Fruit fly (Drosophila melanogaster) whole organism, embryonic: ENCODE measurements around the gene Spt6.

ENCODE experiments used
- Ada2b ChIP-seq: fragments of 200-800 bp; sonication (Bioruptor generic); IDR thresholded peaks from 2 replicates; pipeline ENCODE4 v1.3.6; 2022; ENCODE audit warnings: missing biosample characterization, missing genetic modification characterization
- Adf1 ChIP-seq: fragments of 200-800 bp; sonication (Bioruptor generic); IDR thresholded peaks from 2 replicates; pipeline ENCODE4 v1.3.6; 2022; ENCODE audit warnings: missing biosample characterization, missing genetic modification characterization
- CG11560 ChIP-seq: fragments of 200-800 bp; sonication (Bioruptor generic); IDR thresholded peaks from 3 replicates; pipeline ENCODE4 v1.3.6; 2022; ENCODE audit warnings: missing biosample characterization, missing genetic modification characterization
- CG11723 ChIP-seq: fragments of 200-800 bp; sonication (Bioruptor generic); optimal IDR thresholded peaks from 2 replicates; lab custom pipeline; 2017; ENCODE audit warnings: missing biosample characterization, mild to moderate bottlenecking, missing genetic modification characterization
- CG12769 ChIP-seq: fragments of 200-800 bp; sonication (Bioruptor generic); optimal IDR thresholded peaks from 2 replicates; lab custom pipeline; 2019; ENCODE audit warnings: missing biosample characterization, mild to moderate bottlenecking, missing genetic modification characterization, moderate library complexity
- CG13424 ChIP-seq: fragments of 200-800 bp; sonication (Bioruptor generic); optimal IDR thresholded peaks from 2 replicates; lab custom pipeline; 2019; ENCODE audit warnings: missing biosample characterization, mild to moderate bottlenecking, missing genetic modification characterization, moderate library complexity
- CG13894 ChIP-seq: fragments of 200-800 bp; sonication (Bioruptor generic); optimal IDR thresholded peaks from 3 replicates; lab custom pipeline; 2018; ENCODE audit warnings: missing biosample characterization, mild to moderate bottlenecking, missing genetic modification characterization, moderate library complexity
- CG16779 ChIP-seq: fragments of 200-800 bp; sonication (Bioruptor generic); IDR thresholded peaks from 2 replicates; pipeline ENCODE4 v1.3.6; 2022; ENCODE audit warnings: missing biosample characterization, missing genetic modification characterization
- CG34376 ChIP-seq: fragments of 200-800 bp; sonication (Bioruptor generic); optimal IDR thresholded peaks from 2 replicates; lab custom pipeline; 2018; ENCODE audit warnings: missing biosample characterization, mild to moderate bottlenecking, missing genetic modification characterization
- CG42726 ChIP-seq: fragments of 200-800 bp; sonication (Bioruptor generic); IDR thresholded peaks from 2 replicates; pipeline ENCODE4 v1.3.6; 2022; ENCODE audit warnings: missing biosample characterization, missing genetic modification characterization; ENCODE audit not compliant: partially characterized antibody
- CG4360 ChIP-seq: fragments of 200-800 bp; sonication (Bioruptor generic); IDR thresholded peaks from 2 replicates; pipeline ENCODE4 v1.3.6; 2022; ENCODE audit warnings: missing biosample characterization, missing genetic modification characterization
- CG5180 ChIP-seq: fragments of 200-800 bp; sonication (Bioruptor generic); optimal IDR thresholded peaks from 3 replicates; lab custom pipeline; 2017; ENCODE audit warnings: missing biosample characterization, missing genetic modification characterization, mild to moderate bottlenecking, moderate library complexity, missing genetic modification reagents
- CG6854 ChIP-seq: fragments of 200-800 bp; sonication (Bioruptor generic); optimal IDR thresholded peaks from 3 replicates; lab custom pipeline; 2017; ENCODE audit warnings: missing biosample characterization, mild to moderate bottlenecking, missing genetic modification characterization
- CG7271 ChIP-seq: fragments of 200-800 bp; sonication (Bioruptor generic); optimal IDR thresholded peaks from 2 replicates; lab custom pipeline; 2018; ENCODE audit warnings: missing biosample characterization, mild to moderate bottlenecking, missing genetic modification characterization, moderate library complexity
- CG7928 ChIP-seq: fragments of 200-800 bp; sonication (Bioruptor generic); optimal IDR thresholded peaks from 2 replicates; lab custom pipeline; 2017; ENCODE audit warnings: missing biosample characterization, mild to moderate bottlenecking, missing genetic modification characterization
- CG9215 ChIP-seq: fragments of 200-800 bp; sonication (Bioruptor generic); IDR thresholded peaks from 2 replicates; pipeline ENCODE4 v1.3.6; 2022; ENCODE audit warnings: missing biosample characterization, missing genetic modification characterization
- Deaf1 ChIP-seq: fragments of 200-800 bp; optimal IDR thresholded peaks from 3 replicates; lab custom pipeline; 2019; ENCODE audit warnings: missing biosample characterization, mild to moderate bottlenecking, missing genetic modification characterization, moderate library complexity
- Dek ChIP-seq: fragments of 200-800 bp; sonication (Bioruptor generic); optimal IDR thresholded peaks from 3 replicates; lab custom pipeline; 2019; ENCODE audit warnings: missing biosample characterization, mild to moderate bottlenecking, missing genetic modification characterization, moderate library complexity
- Dfd ChIP-seq, 2 experiments: fragments of >200 bp; optimal IDR thresholded peaks; 2 replicates each; lab custom pipeline; 2017; ENCODE audit warnings: missing biosample characterization in 2 of 2, missing genetic modification characterization in 2 of 2
- Eip74EF ChIP-seq, 2 experiments: fragments of 200-800 bp in 1 of 2; fragments of >200 bp in 1 of 2; sonication (Bioruptor generic) in 1 of 2; optimal IDR thresholded peaks; 2 replicates each; lab custom pipeline; 2017 to 2019; ENCODE audit warnings: missing biosample characterization in 2 of 2, missing genetic modification characterization in 2 of 2, mild to moderate bottlenecking in 1 of 2, moderate library complexity in 1 of 2
- Gug ChIP-seq: fragments of 200-800 bp; sonication (Bioruptor generic); IDR thresholded peaks from 4 replicates; pipeline ENCODE4 v1.3.6; 2022; ENCODE audit warnings: missing biosample characterization, missing genetic modification characterization
- HHEX ChIP-seq: fragments of 200-800 bp; sonication (Bioruptor generic); optimal IDR thresholded peaks from 3 replicates; lab custom pipeline; 2017; ENCODE audit warnings: missing biosample characterization, mild to moderate bottlenecking, missing genetic modification characterization, missing genetic modification reagents
- Hr51 ChIP-seq, 2 experiments: fragments of 200-800 bp; sonication (Bioruptor generic); optimal IDR thresholded peaks; 2 replicates in 1 of 2; 3 replicates in 1 of 2; lab custom pipeline; 2016 to 2018; ENCODE audit warnings: missing biosample characterization in 2 of 2, missing genetic modification characterization in 2 of 2, mild to moderate bottlenecking in 1 of 2, moderate library complexity in 1 of 2
- Jarid2 ChIP-seq: fragments of 200-800 bp; sonication (Bioruptor generic); optimal IDR thresholded peaks from 3 replicates; lab custom pipeline; 2017; ENCODE audit warnings: mild to moderate bottlenecking, missing biosample characterization, missing genetic modification reagents, missing genetic modification characterization
- Lpt ChIP-seq: fragments of >200 bp; optimal IDR thresholded peaks from 2 replicates; lab custom pipeline; 2018; ENCODE audit warnings: missing biosample characterization, missing genetic modification characterization
- Mad ChIP-seq: fragments of 200-800 bp; sonication (Bioruptor generic); optimal IDR thresholded peaks from 2 replicates; lab custom pipeline; 2016; ENCODE audit warnings: missing biosample characterization, missing genetic modification characterization
- Med ChIP-seq: fragments of 200-800 bp; sonication (Bioruptor generic); peaks from one replicate; lab custom pipeline; 2016; ENCODE audit warnings: missing biosample characterization, missing genetic modification characterization, mild to moderate bottlenecking, inconsistent platforms, moderate library complexity
- NC2α ChIP-seq: fragments of 200-800 bp; sonication (Bioruptor generic); optimal IDR thresholded peaks from 2 replicates; lab custom pipeline; 2016; ENCODE audit warnings: missing biosample characterization, missing genetic modification characterization
- TFAM ChIP-seq: fragments of 200-800 bp; sonication (Bioruptor generic); optimal IDR thresholded peaks from 2 replicates; lab custom pipeline; 2017; ENCODE audit warnings: missing biosample characterization, missing genetic modification characterization, inconsistent platforms
- Trl ChIP-seq, 3 experiments: fragments of >200 bp in 2 of 3; fragments of 200-800 bp in 1 of 3; sonication (Bioruptor generic) in 1 of 3; optimal IDR thresholded peaks; 2 replicates in 1 of 3; 3 replicates in 2 of 3; lab custom pipeline; 2016 to 2017; ENCODE audit warnings: missing biosample characterization in 1 of 3, missing genetic modification characterization in 1 of 3
- aop ChIP-seq: fragments of 200-800 bp; sonication (Bioruptor generic); IDR thresholded peaks from 2 replicates; pipeline ENCODE4 v1.3.6; 2022; ENCODE audit warnings: missing biosample characterization, missing genetic modification characterization
- ap ChIP-seq: fragments of 200-800 bp; sonication (Bioruptor generic); IDR thresholded peaks from 2 replicates; pipeline ENCODE4 v1.3.6; 2022; ENCODE audit warnings: missing biosample characterization, missing genetic modification characterization
- ato ChIP-seq: fragments of 200-800 bp; sonication (Bioruptor generic); IDR thresholded peaks from 2 replicates; pipeline ENCODE4 v1.3.6; 2022; ENCODE audit warnings: missing biosample characterization, missing genetic modification characterization; ENCODE audit not compliant: partially characterized antibody
- caup ChIP-seq: fragments of 200-800 bp; sonication (Bioruptor generic); optimal IDR thresholded peaks from 3 replicates; lab custom pipeline; 2017; ENCODE audit warnings: missing biosample characterization, mild to moderate bottlenecking, missing genetic modification characterization, moderate library complexity; ENCODE audit not compliant: severe bottlenecking
- chn ChIP-seq: fragments of 200-800 bp; sonication (Bioruptor generic); optimal IDR thresholded peaks from 2 replicates; lab custom pipeline; 2016; ENCODE audit warnings: missing biosample characterization, missing genetic modification characterization
- crc ChIP-seq: fragments of 200-800 bp; sonication (Bioruptor generic); optimal IDR thresholded peaks from 2 replicates; lab custom pipeline; 2016; ENCODE audit warnings: missing biosample characterization, missing genetic modification characterization
- dmrt99B ChIP-seq: fragments of 200-800 bp; sonication (Bioruptor generic); optimal IDR thresholded peaks from 2 replicates; lab custom pipeline; 2018; ENCODE audit warnings: missing biosample characterization, mild to moderate bottlenecking, missing genetic modification characterization, moderate library complexity
- eyg ChIP-seq: fragments of 200-800 bp; sonication (Bioruptor generic); optimal IDR thresholded peaks from 3 replicates; lab custom pipeline; 2016; ENCODE audit warnings: missing biosample characterization, missing genetic modification characterization
- gcm2 ChIP-seq: fragments of 200-800 bp; sonication (Bioruptor generic); optimal IDR thresholded peaks from 2 replicates; lab custom pipeline; 2016; ENCODE audit warnings: missing biosample characterization, missing genetic modification characterization
- gem ChIP-seq: fragments of 200-800 bp; sonication (Bioruptor generic); optimal IDR thresholded peaks from 2 replicates; lab custom pipeline; 2019; ENCODE audit warnings: missing biosample characterization, mild to moderate bottlenecking, missing genetic modification characterization, moderate library complexity
- gsb-n ChIP-seq: fragments of 200-800 bp; sonication (Bioruptor generic); optimal IDR thresholded peaks from 3 replicates; lab custom pipeline; 2018; ENCODE audit warnings: missing biosample characterization, mild to moderate bottlenecking, missing genetic modification characterization
- hkb ChIP-seq, 2 experiments: fragments of 200-800 bp in 1 of 2; fragments of >200 bp in 1 of 2; sonication (Bioruptor generic) in 1 of 2; IDR thresholded peaks in 1 of 2; optimal IDR thresholded peaks in 1 of 2; 2 replicates each; pipeline versions ENCODE4 v1.3.6 to Lab custom; 2017 to 2022; ENCODE audit warnings: missing biosample characterization in 1 of 2, missing genetic modification characterization in 1 of 2
- kah ChIP-seq: fragments of 200-800 bp; sonication (Bioruptor generic); optimal IDR thresholded peaks from 2 replicates; lab custom pipeline; 2018; ENCODE audit warnings: missing biosample characterization, mild to moderate bottlenecking, missing genetic modification characterization
- ken ChIP-seq: fragments of 200-800 bp; sonication (Bioruptor generic); IDR thresholded peaks from 3 replicates; pipeline ENCODE4 v1.3.6; 2022; ENCODE audit warnings: missing biosample characterization, missing genetic modification characterization
- nom ChIP-seq: fragments of 200-800 bp; sonication (Bioruptor generic); optimal IDR thresholded peaks from 2 replicates; lab custom pipeline; 2017; ENCODE audit warnings: missing biosample characterization, missing genetic modification characterization, mild to moderate bottlenecking, moderate library complexity, missing genetic modification reagents
- peb ChIP-seq: fragments of 200-800 bp; sonication (Bioruptor generic); IDR thresholded peaks from 2 replicates; pipeline ENCODE4 v1.3.6; 2022; ENCODE audit warnings: missing biosample characterization, missing genetic modification characterization
- pzg ChIP-seq: fragments of 200-800 bp; sonication (Bioruptor generic); optimal IDR thresholded peaks from 3 replicates; lab custom pipeline; 2018; ENCODE audit warnings: missing biosample characterization, mild to moderate bottlenecking, missing genetic modification characterization, moderate library complexity
- stwl ChIP-seq: fragments of 200-800 bp; sonication (Bioruptor generic); optimal IDR thresholded peaks from 3 replicates; lab custom pipeline; 2018; ENCODE audit warnings: missing biosample characterization, mild to moderate bottlenecking, missing genetic modification characterization, moderate library complexity
- trh ChIP-seq: fragments of 200-800 bp; sonication (Bioruptor generic); optimal IDR thresholded peaks from 2 replicates; lab custom pipeline; 2016; ENCODE audit warnings: missing biosample characterization, missing genetic modification characterization
- vvl ChIP-seq: fragments of 200-800 bp; sonication (Bioruptor generic); IDR thresholded peaks from 2 replicates; pipeline ENCODE4 v1.3.6; 2022; ENCODE audit warnings: missing biosample characterization, missing genetic modification characterization

Spt6 gene

dm6 chrX:6283470-6283869 lies 15.9 kb downstream of the Spt6 start, which contains the start of gene CG11700:
CG11700 (minus strand) TSS chrX:6283575.
- no peak for TF ChIP-seq eyg
- TF ChIP-seq TFAM, result no peak
- no peak for TF ChIP-seq caup
- no peak for TF ChIP-seq crc (GFP tag; lab: Kevin White, UChicago)
- TF ChIP-seq Jarid2 (GFP tag; lab: Kevin White, UChicago), result peak; percentile 2
- no peak for TF ChIP-seq CG16779 (GFP tag; lab: Robert Waterston, UW)
- no peak for TF ChIP-seq pzg (GFP tag; lab: Kevin White, UChicago)
- TF ChIP-seq CG42726 (GFP tag; lab: Robert Waterston, UW), result no peak
- TF ChIP-seq CG6854 (GFP tag; lab: Kevin White, UChicago), result no peak
- no peak for TF ChIP-seq CG4360 (GFP tag; lab: Robert Waterston, UW)
- no peak for TF ChIP-seq peb
- TF ChIP-seq gsb-n, result peak; percentile 54
- TF ChIP-seq CG7928 (GFP tag; lab: Kevin White, UChicago), result no peak
- TF ChIP-seq HHEX (GFP tag; lab: Kevin White, UChicago), result no peak
- no peak for TF ChIP-seq CG13894 (tag; lab: Kevin White, UChicago)
- TF ChIP-seq Gug (GFP tag; lab: Robert Waterston, UW), result no peak
- peak; percentile 50 for TF ChIP-seq nom (GFP tag; lab: Kevin White, UChicago)
- TF ChIP-seq Med (GFP tag; lab: Kevin White, UChicago), result peak; percentile 15
- no peak for TF ChIP-seq CG5180 (GFP tag; lab: Kevin White, UChicago)
- TF ChIP-seq aop (GFP tag; lab: Robert Waterston, UW), result 0 out of 2 replicates have a peak, but pooled peaks have one; percentile 16
- no peak for TF ChIP-seq dmrt99B (tag; lab: Kevin White, UChicago)
- no peak for TF ChIP-seq Mad (GFP tag; lab: Kevin White, UChicago)
- no peak for TF ChIP-seq Dfd (GFP tag; optimal IDR thresholded peaks at IDR 0.05; lab: Kevin White, UChicago)
- peak in 1 of 2 experiments; percentile 28 for TF ChIP-seq Trl (optimal IDR thresholded peaks at IDR 0.05; lab: Kevin White, UChicago)
- no peak for TF ChIP-seq Trl (GFP tag; optimal IDR thresholded peaks at IDR 0.05; lab: Kevin White, UChicago)
- no peak for TF ChIP-seq trh (GFP tag; lab: Kevin White, UChicago)
- TF ChIP-seq ato (GFP tag; lab: Robert Waterston, UW), result no peak
- TF ChIP-seq CG12769 (tag; lab: Kevin White, UChicago), result no peak
- TF ChIP-seq CG11560 (tag; lab: Robert Waterston, UW), result no peak
- TF ChIP-seq Ada2b, result no peak
- TF ChIP-seq CG9215 (GFP tag; lab: Robert Waterston, UW), result no peak
- no peak for TF ChIP-seq Hr51 (GFP tag; optimal IDR thresholded peaks at IDR 0.05; lab: Kevin White, UChicago)
- TF ChIP-seq NC2α, result no peak
- TF ChIP-seq CG13424, result no peak
- TF ChIP-seq CG11723 (GFP tag; lab: Kevin White, UChicago), result no peak
- TF ChIP-seq Deaf1 (tag; lab: Kevin White, UChicago), result peak; percentile 4
- TF ChIP-seq CG7271 (tag; lab: Kevin White, UChicago), result no peak
- 0 out of 2 replicates have a peak, but pooled peaks have one; percentile 13 for TF ChIP-seq vvl (GFP tag; lab: Robert Waterston, UW)
- no peak for TF ChIP-seq kah (GFP tag; lab: Kevin White, UChicago)
- TF ChIP-seq gem (tag; lab: Kevin White, UChicago), result no peak
- TF ChIP-seq Lpt (GFP tag; lab: Kevin White, UChicago), result no peak
- TF ChIP-seq hkb (optimal IDR thresholded peaks at IDR 0.05; lab: Kevin White, UChicago), result no peak
- no peak for TF ChIP-seq hkb (GFP tag; IDR thresholded peaks at IDR 0.05; lab: Robert Waterston, UW)
- no peak for TF ChIP-seq ap (GFP tag; lab: Robert Waterston, UW)
- no peak for TF ChIP-seq ken (GFP tag; lab: Robert Waterston, UW)
- no peak for TF ChIP-seq stwl
- TF ChIP-seq Dek (tag; lab: Kevin White, UChicago), result no peak
- TF ChIP-seq Eip74EF (GFP tag; optimal IDR thresholded peaks at IDR 0.05; lab: Kevin White, UChicago), result no peak
- no peak for TF ChIP-seq Adf1
- TF ChIP-seq CG34376 (GFP tag; lab: Kevin White, UChicago), result no peak
- TF ChIP-seq chn (GFP tag; lab: Kevin White, UChicago), result no peak
- no peak for TF ChIP-seq gcm2 (GFP tag; lab: Kevin White, UChicago)
